Fruit fly (Drosophila melanogaster) whole organism, embryonic: ENCODE measurements around the gene asun.

Source experiments
- Adf1 ChIP-seq: fragments of 200-800 bp; sonication (Bioruptor generic); IDR thresholded peaks from 2 replicates; pipeline ENCODE4 v1.3.6; 2022; ENCODE audit warnings: missing biosample characterization, missing genetic modification characterization
- Aef1 ChIP-seq: fragments of 200-800 bp; sonication (Bioruptor generic); IDR thresholded peaks from 3 replicates; pipeline ENCODE4 v1.3.6; 2022; ENCODE audit warnings: missing biosample characterization, missing genetic modification characterization
- Blimp-1 ChIP-seq: fragments of 200-800 bp; sonication (Bioruptor generic); optimal IDR thresholded peaks from 3 replicates; lab custom pipeline; 2018; ENCODE audit warnings: missing biosample characterization, missing genetic modification characterization, mild to moderate bottlenecking, moderate library complexity, missing genetic modification reagents
- CG12219 ChIP-seq: fragments of 200-800 bp; sonication (Bioruptor generic); optimal IDR thresholded peaks from 3 replicates; lab custom pipeline; 2018; ENCODE audit warnings: missing biosample characterization, mild to moderate bottlenecking, missing genetic modification characterization
- CG1529 ChIP-seq: fragments of 200-800 bp; sonication (Bioruptor generic); optimal IDR thresholded peaks from 3 replicates; lab custom pipeline; 2018; ENCODE audit warnings: missing biosample characterization, missing genetic modification characterization
- CG15601 ChIP-seq: fragments of 200-800 bp; sonication (Bioruptor generic); optimal IDR thresholded peaks from 3 replicates; lab custom pipeline; 2019; ENCODE audit warnings: missing biosample characterization, mild to moderate bottlenecking, missing genetic modification characterization, moderate library complexity
- CG1602 ChIP-seq: fragments of 200-800 bp; sonication (Bioruptor generic); optimal IDR thresholded peaks from 3 replicates; lab custom pipeline; 2016; ENCODE audit warnings: missing biosample characterization, missing genetic modification characterization
- CG16815 ChIP-seq: fragments of 200-800 bp; sonication (Bioruptor generic); optimal IDR thresholded peaks from 3 replicates; lab custom pipeline; 2017; ENCODE audit warnings: missing biosample characterization, mild to moderate bottlenecking, missing genetic modification characterization
- CG17328 ChIP-seq: fragments of 200-800 bp; sonication (Bioruptor generic); IDR thresholded peaks from 2 replicates; pipeline ENCODE4 v1.3.6; 2022; ENCODE audit warnings: missing biosample characterization, missing genetic modification characterization
- CG17612 ChIP-seq: fragments of 200-800 bp; sonication (Bioruptor generic); IDR thresholded peaks from 2 replicates; pipeline ENCODE4 v1.3.6; 2022; ENCODE audit warnings: missing biosample characterization, missing genetic modification characterization
- CG17829 ChIP-seq: fragments of 200-800 bp; optimal IDR thresholded peaks from 2 replicates; lab custom pipeline; 2019; ENCODE audit warnings: missing biosample characterization, mild to moderate bottlenecking, missing genetic modification characterization, moderate library complexity
- CG3065 ChIP-seq: fragments of 200-800 bp; sonication (Bioruptor generic); optimal IDR thresholded peaks from 2 replicates; lab custom pipeline; 2016; ENCODE audit warnings: missing biosample characterization, missing genetic modification characterization
- CG3838 ChIP-seq: fragments of 200-800 bp; sonication (Bioruptor generic); optimal IDR thresholded peaks from 3 replicates; lab custom pipeline; 2016; ENCODE audit warnings: missing biosample characterization, missing genetic modification characterization
- CG3847 ChIP-seq: fragments of 200-800 bp; sonication (Bioruptor generic); IDR thresholded peaks from 2 replicates; pipeline ENCODE4 v1.3.6; 2022; ENCODE audit warnings: missing biosample characterization, missing genetic modification characterization
- CG42726 ChIP-seq: fragments of 200-800 bp; sonication (Bioruptor generic); IDR thresholded peaks from 2 replicates; pipeline ENCODE4 v1.3.6; 2022; ENCODE audit warnings: missing biosample characterization, missing genetic modification characterization; ENCODE audit not compliant: partially characterized antibody
- CG6765 ChIP-seq: fragments of 200-800 bp; sonication (Bioruptor generic); optimal IDR thresholded peaks from 3 replicates; lab custom pipeline; 2017; ENCODE audit warnings: missing biosample characterization, mild to moderate bottlenecking, missing genetic modification characterization
- CG7745 ChIP-seq: fragments of 200-800 bp; sonication (Bioruptor generic); optimal IDR thresholded peaks from 2 replicates; lab custom pipeline; 2018; ENCODE audit warnings: missing biosample characterization, mild to moderate bottlenecking, missing genetic modification characterization, moderate library complexity
- CG7987 ChIP-seq: fragments of 200-800 bp; sonication (Bioruptor generic); optimal IDR thresholded peaks from 2 replicates; lab custom pipeline; 2018; ENCODE audit warnings: missing biosample characterization, mild to moderate bottlenecking, missing genetic modification characterization, moderate library complexity
- CG8924 ChIP-seq: fragments of 200-800 bp; optimal IDR thresholded peaks from 3 replicates; lab custom pipeline; 2019; ENCODE audit warnings: missing biosample characterization, mild to moderate bottlenecking, missing genetic modification characterization, moderate library complexity
- NfI ChIP-seq: fragments of 200-800 bp; sonication (Bioruptor generic); optimal IDR thresholded peaks from 3 replicates; lab custom pipeline; 2018; ENCODE audit warnings: missing biosample characterization, mild to moderate bottlenecking, missing genetic modification characterization, moderate library complexity
- Optix ChIP-seq: fragments of 200-800 bp; sonication (Bioruptor generic); IDR thresholded peaks from 3 replicates; pipeline ENCODE4 v1.3.6; 2022; ENCODE audit warnings: missing biosample characterization, missing genetic modification characterization
- TFAM ChIP-seq: fragments of 200-800 bp; sonication (Bioruptor generic); optimal IDR thresholded peaks from 2 replicates; lab custom pipeline; 2017; ENCODE audit warnings: missing biosample characterization, missing genetic modification characterization, inconsistent platforms
- Xrp1 ChIP-seq: fragments of 200-800 bp; sonication (Bioruptor generic); IDR thresholded peaks from 2 replicates; pipeline ENCODE4 v1.3.6; 2022; ENCODE audit warnings: missing biosample characterization, missing genetic modification characterization
- az2 ChIP-seq: fragments of 200-800 bp; sonication (Bioruptor generic); optimal IDR thresholded peaks from 3 replicates; lab custom pipeline; 2016; ENCODE audit warnings: missing biosample characterization, missing genetic modification characterization
- chif ChIP-seq, 2 experiments: fragments of 200-800 bp; sonication (Bioruptor generic); optimal IDR thresholded peaks; 3 replicates each; lab custom pipeline; 2016; ENCODE audit warnings: missing biosample characterization in 2 of 2, missing genetic modification characterization in 2 of 2
- danr ChIP-seq: fragments of 200-800 bp; sonication (Bioruptor generic); IDR thresholded peaks from 2 replicates; pipeline ENCODE4 v1.3.6; 2022; ENCODE audit warnings: missing biosample characterization, missing genetic modification characterization
- dmrt99B ChIP-seq: fragments of 200-800 bp; sonication (Bioruptor generic); optimal IDR thresholded peaks from 2 replicates; lab custom pipeline; 2018; ENCODE audit warnings: missing biosample characterization, mild to moderate bottlenecking, missing genetic modification characterization, moderate library complexity
- grau ChIP-seq: fragments of 200-800 bp; optimal IDR thresholded peaks from 3 replicates; lab custom pipeline; 2019; ENCODE audit warnings: missing biosample characterization, mild to moderate bottlenecking, missing genetic modification characterization, moderate library complexity
- grn ChIP-seq: fragments of 200-800 bp; sonication (Bioruptor generic); optimal IDR thresholded peaks from 3 replicates; lab custom pipeline; 2017; ENCODE audit warnings: missing biosample characterization, missing genetic modification characterization
- her ChIP-seq: fragments of 200-800 bp; sonication (Bioruptor generic); optimal IDR thresholded peaks from 2 replicates; lab custom pipeline; 2016; ENCODE audit warnings: missing biosample characterization, missing genetic modification characterization
- jing ChIP-seq: fragments of 200-800 bp; sonication (Bioruptor generic); optimal IDR thresholded peaks from 2 replicates; lab custom pipeline; 2018; ENCODE audit warnings: missing biosample characterization, mild to moderate bottlenecking, missing genetic modification characterization
- lbe ChIP-seq: fragments of 200-800 bp; sonication (Bioruptor generic); optimal IDR thresholded peaks from 2 replicates; lab custom pipeline; 2016; ENCODE audit warnings: missing biosample characterization, mild to moderate bottlenecking, missing genetic modification characterization
- lov ChIP-seq, 2 experiments: fragments of 200-800 bp in 1 of 2; fragments of >200 bp in 1 of 2; sonication (Bioruptor generic) in 1 of 2; IDR thresholded peaks in 1 of 2; optimal IDR thresholded peaks in 1 of 2; 2 replicates in 1 of 2; 3 replicates in 1 of 2; pipeline versions ENCODE4 v1.3.6 to Lab custom; 2017 to 2022; ENCODE audit warnings: missing biosample characterization in 1 of 2, missing genetic modification characterization in 1 of 2
- otp ChIP-seq: fragments of 200-800 bp; sonication (Bioruptor generic); IDR thresholded peaks from 3 replicates; pipeline ENCODE4, ENCODE4 v1.3.6; 2022; ENCODE audit warnings: missing biosample characterization, missing genetic modification characterization
- prd ChIP-seq, 3 experiments: fragments of >200 bp in 2 of 3; fragments of 200-800 bp in 1 of 3; sonication (Bioruptor generic) in 1 of 3; optimal IDR thresholded peaks in 2 of 3; IDR thresholded peaks in 1 of 3; 2 replicates in 2 of 3; 3 replicates in 1 of 3; pipeline versions ENCODE4 v1.3.6 to Lab custom; 2017 to 2022; ENCODE audit warnings: missing biosample characterization in 1 of 3, missing genetic modification characterization in 1 of 3
- ro ChIP-seq: fragments of 200-800 bp; sonication (Bioruptor generic); IDR thresholded peaks from 2 replicates; pipeline ENCODE4 v1.3.6; 2022; ENCODE audit warnings: missing biosample characterization, missing genetic modification characterization
- scrt ChIP-seq: fragments of 200-800 bp; sonication (Bioruptor generic); optimal IDR thresholded peaks from 2 replicates; lab custom pipeline; 2018; ENCODE audit warnings: missing biosample characterization, mild to moderate bottlenecking, missing genetic modification characterization, moderate library complexity
- sisA ChIP-seq: fragments of 200-800 bp; sonication (Bioruptor generic); IDR thresholded peaks from 2 replicates; pipeline ENCODE4 v1.3.6; 2022; ENCODE audit warnings: missing biosample characterization, missing genetic modification characterization
- slou ChIP-seq: fragments of 200-800 bp; sonication (Bioruptor generic); optimal IDR thresholded peaks from 3 replicates; lab custom pipeline; 2016; ENCODE audit warnings: missing biosample characterization, missing genetic modification characterization
- sna ChIP-seq: fragments of 200-800 bp; sonication (Bioruptor generic); IDR thresholded peaks from 2 replicates; pipeline ENCODE4 v1.3.6; 2022; ENCODE audit warnings: missing biosample characterization, missing genetic modification characterization; ENCODE audit not compliant: partially characterized antibody
- stwl ChIP-seq: fragments of 200-800 bp; sonication (Bioruptor generic); optimal IDR thresholded peaks from 3 replicates; lab custom pipeline; 2018; ENCODE audit warnings: missing biosample characterization, mild to moderate bottlenecking, missing genetic modification characterization, moderate library complexity
- sug ChIP-seq: fragments of 200-800 bp; optimal IDR thresholded peaks from 2 replicates; lab custom pipeline; 2019; ENCODE audit warnings: missing biosample characterization, mild to moderate bottlenecking, missing genetic modification characterization, moderate library complexity
- tgo ChIP-seq: fragments of 200-800 bp; sonication (Bioruptor generic); IDR thresholded peaks from 3 replicates; pipeline ENCODE4 v1.3.6; 2022; ENCODE audit warnings: missing biosample characterization, missing genetic modification characterization
- tna ChIP-seq: fragments of 200-800 bp; sonication (Bioruptor generic); IDR thresholded peaks from 2 replicates; pipeline ENCODE4 v1.3.6; 2022; ENCODE audit warnings: missing biosample characterization, missing genetic modification characterization; ENCODE audit not compliant: partially characterized antibody
- vvl ChIP-seq: fragments of 200-800 bp; sonication (Bioruptor generic); IDR thresholded peaks from 2 replicates; pipeline ENCODE4 v1.3.6; 2022; ENCODE audit warnings: missing biosample characterization, missing genetic modification characterization
- z ChIP-seq: fragments of 200-800 bp; sonication (Bioruptor generic); IDR thresholded peaks from 3 replicates; pipeline ENCODE4 v1.3.6; 2022; ENCODE audit warnings: missing biosample characterization, missing genetic modification characterization
- zf30C ChIP-seq: fragments of 200-800 bp; sonication (Bioruptor generic); optimal IDR thresholded peaks from 3 replicates; lab custom pipeline; 2018; ENCODE audit warnings: missing biosample characterization, mild to moderate bottlenecking, missing genetic modification characterization

Gene asun

DNA sequence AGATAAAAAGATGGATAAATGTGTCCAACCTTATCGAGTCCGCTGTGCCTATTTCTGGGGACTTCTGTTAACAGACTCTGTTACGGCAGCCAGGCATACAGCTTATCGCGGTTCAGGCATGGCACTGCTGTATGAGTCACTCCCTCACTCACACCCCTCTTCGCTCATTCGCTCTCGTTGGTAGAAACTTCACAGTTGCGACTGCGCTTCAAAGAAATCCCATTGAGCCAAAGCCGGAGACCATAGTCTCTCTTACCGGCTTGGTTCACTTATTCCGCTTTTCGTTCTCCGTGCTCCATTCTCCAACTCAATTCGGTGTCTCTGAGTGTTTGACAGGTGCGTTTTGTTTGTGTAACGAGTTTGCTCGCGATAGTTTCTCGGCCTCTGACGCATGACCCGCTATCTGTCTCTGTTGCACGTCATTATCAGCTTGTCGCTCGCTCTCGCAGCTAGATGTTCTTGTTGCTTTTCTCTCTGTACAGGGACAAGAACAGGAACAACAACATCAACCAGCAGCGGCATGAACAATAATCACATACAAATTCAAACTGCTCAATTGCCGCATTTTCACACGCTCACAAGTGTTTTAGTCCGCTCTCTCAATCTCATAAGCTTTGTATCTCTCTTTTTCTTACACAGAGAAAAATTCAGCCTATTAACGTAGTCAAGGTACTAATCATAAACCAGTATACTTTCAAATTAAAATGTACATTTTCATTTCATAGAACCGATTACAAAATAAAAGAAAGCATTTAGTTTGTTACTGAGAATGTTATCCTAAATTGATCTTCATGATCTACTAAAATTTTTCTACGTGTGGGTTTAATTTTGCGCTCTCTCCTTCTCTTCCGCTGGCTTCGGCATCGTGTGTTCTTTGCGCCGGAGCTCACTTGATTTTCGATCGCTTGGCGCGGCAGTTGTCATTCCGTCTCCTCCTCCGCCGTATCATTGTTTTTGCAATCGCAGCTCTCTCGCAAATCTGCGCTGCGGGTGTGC lies 16.2 kb downstream of the asun start (continued):
- TF ChIP-seq CG16815 (GFP tag; lab: Kevin White, UChicago) (peak; percentile 99), CG3838 (GFP tag; lab: Kevin White, UChicago) (peak; percentile 98), scrt (GFP tag; lab: Kevin White, UChicago) (peak; percentile 98), CG7745 (tag; lab: Kevin White, UChicago) (peak; percentile 96), Xrp1 (GFP tag; lab: Robert Waterston, UW) (peak; percentile 100), danr (GFP tag; lab: Robert Waterston, UW) (peak; percentile 99), CG17612 (GFP tag; lab: Robert Waterston, UW) (peak; percentile 98), CG3847 (GFP tag; lab: Robert Waterston, UW) (peak; percentile 100), CG12219 (peak; percentile 99), tgo (peak; percentile 99), Aef1 (GFP tag; lab: Robert Waterston, UW) (peak; percentile 99), CG42726 (no peak), CG7987 (GFP tag; lab: Kevin White, UChicago) (peak; percentile 96), stwl (tag; lab: Kevin White, UChicago) (peak; percentile 87), sug (tag; lab: Kevin White, UChicago) (peak; percentile 98), CG17328 (GFP tag; lab: Robert Waterston, UW) (peak; percentile 100), NfI (GFP tag; lab: Kevin White, UChicago) (peak; percentile 99), ro (GFP tag; lab: Robert Waterston, UW) (peak; percentile 98), otp (GFP tag; lab: Robert Waterston, UW) (peak; percentile 99), sna (GFP tag; lab: Robert Waterston, UW) (0 out of 2 replicates have a peak, but pooled peaks have one; percentile 26), CG1602 (peak; percentile 100), CG8924 (tag; lab: Kevin White, UChicago) (peak; percentile 100), slou (GFP tag; lab: Kevin White, UChicago) (peak; percentile 98), chif (GFP tag; optimal IDR thresholded peaks at IDR 0.05; lab: Kevin White, UChicago) (peak; percentile 99 to 100), jing (GFP tag; lab: Kevin White, UChicago) (peak; percentile 98), tna (GFP tag; lab: Robert Waterston, UW) (no peak), lov (optimal IDR thresholded peaks at IDR 0.05; lab: Kevin White, UChicago) (no peak), lov (GFP tag; IDR thresholded peaks at IDR 0.05; lab: Robert Waterston, UW) (peak; percentile 99), TFAM (GFP tag; lab: Kevin White, UChicago) (peak; percentile 96), vvl (GFP tag; lab: Robert Waterston, UW) (peak; percentile 100), z (GFP tag; lab: Robert Waterston, UW) (peak; percentile 96), prd (optimal IDR thresholded peaks at IDR 0.05; lab: Kevin White, UChicago) (no peak), prd (GFP tag; IDR thresholded peaks at IDR 0.05; lab: Robert Waterston, UW) (peak; percentile 100), zf30C (GFP tag; lab: Kevin White, UChicago) (peak; percentile 100), lbe (GFP tag; lab: Kevin White, UChicago) (peak; percentile 99), Blimp-1 (GFP tag; lab: Kevin White, UChicago) (peak; percentile 98), sisA (GFP tag; lab: Robert Waterston, UW) (peak; percentile 99), CG15601 (tag; lab: Kevin White, UChicago) (peak; percentile 99), grn (GFP tag; lab: Kevin White, UChicago) (peak; percentile 93), CG17829 (tag; lab: Kevin White, UChicago) (peak; percentile 100), Adf1 (GFP tag; lab: Robert Waterston, UW) (peak; percentile 94), grau (peak; percentile 99), dmrt99B (tag; lab: Kevin White, UChicago) (peak; percentile 99), CG6765 (GFP tag; lab: Kevin White, UChicago) (peak; percentile 99), CG1529 (GFP tag; lab: Kevin White, UChicago) (peak; percentile 99), CG3065 (GFP tag; lab: Kevin White, UChicago) (peak; percentile 99), az2 (GFP tag; lab: Kevin White, UChicago) (peak; percentile 100), her (GFP tag; lab: Kevin White, UChicago) (peak; percentile 98), Optix (GFP tag; lab: Robert Waterston, UW) (peak; percentile 80; the same call in 2 of the 3 replicates)
